Worm (Caenorhabditis elegans) whole organism, L4 larva: ENCODE data around the gene T23G7.2.
A peak's percentile ranks its signal among the peaks of the same experiment; 100 is the strongest.

ENCODE experiments used
- F49E8.2 ChIP-seq: sonication (generic microtip); optimal IDR thresholded peaks from 2 replicates; lab custom pipeline; 2016; ENCODE audit warnings: missing compliant biosample characterization, mild to moderate bottlenecking, missing genetic modification characterization, borderline replicate concordance
- Y105C5A.15 ChIP-seq: fragments of 200-800 bp; sonication (Bioruptor generic); IDR thresholded peaks from 2 replicates; pipeline ENCODE4 v1.3.6; 2022; ENCODE audit warnings: missing genetic modification characterization, missing compliant biosample characterization
- ama-1 ChIP-seq: fragments of 150-350 bp; optimal IDR thresholded peaks from 2 replicates; lab custom pipeline; 2014; ENCODE audit warnings: inconsistent platforms, mixed read lengths
- ces-1 ChIP-seq: fragments of 150-350 bp; sonication (generic microtip); optimal IDR thresholded peaks from 4 replicates; lab custom pipeline; 2014; ENCODE audit warnings: missing biosample characterization, missing genetic modification reagents, missing genetic modification characterization
- fkh-10 ChIP-seq: fragments of 150-350 bp; optimal IDR thresholded peaks from 2 replicates; lab custom pipeline; 2014; ENCODE audit warnings: missing biosample characterization, missing genetic modification reagents, missing genetic modification characterization
- jun-1 ChIP-seq: fragments of 150-350 bp; optimal IDR thresholded peaks from 2 replicates; lab custom pipeline; 2014; ENCODE audit warnings: missing biosample characterization, missing genetic modification reagents, missing genetic modification characterization
- lin-1 ChIP-seq: fragments of 200-800 bp; sonication (Bioruptor generic); IDR thresholded peaks from 2 replicates; pipeline ENCODE4 v1.3.6; 2022; ENCODE audit warnings: missing genetic modification reagents, missing genetic modification characterization, missing compliant biosample characterization
- lin-29 ChIP-seq: fragments of 200-800 bp; sonication (Bioruptor generic); IDR thresholded peaks from 2 replicates; pipeline ENCODE4 v1.3.6; 2022; ENCODE audit warnings: missing genetic modification reagents, missing genetic modification characterization, missing compliant biosample characterization
- lin-39 ChIP-seq: fragments of 150-350 bp; optimal IDR thresholded peaks from 2 replicates; lab custom pipeline; 2014; ENCODE audit warnings: missing biosample characterization, missing genetic modification reagents, missing genetic modification characterization
- mep-1 ChIP-seq: fragments of 150-350 bp; sonication (generic microtip); optimal IDR thresholded peaks from 3 replicates; lab custom pipeline; 2014; ENCODE audit warnings: missing biosample characterization, missing genetic modification characterization
- nhr-237 ChIP-seq: sonication (generic microtip); optimal IDR thresholded peaks from 2 replicates; lab custom pipeline; 2017; ENCODE audit warnings: missing biosample characterization, missing genetic modification characterization
- pqm-1 ChIP-seq: sonication (generic microtip); optimal IDR thresholded peaks from 2 replicates; lab custom pipeline; 2017; ENCODE audit warnings: missing biosample characterization, missing genetic modification characterization
- zag-1 ChIP-seq: fragments of 150-350 bp; optimal IDR thresholded peaks from 2 replicates; lab custom pipeline; 2014; ENCODE audit warnings: missing biosample characterization, missing genetic modification characterization

- no peak for TF ChIP-seq lin-29 (GFP tag; lab: Robert Waterston, UW)
- TF ChIP-seq nhr-237 = no peak
- no peak for TF ChIP-seq zag-1 (tag; lab: Kevin White, UChicago)
- TF ChIP-seq fkh-10 = no peak
- TF ChIP-seq jun-1 (tag; lab: Kevin White, UChicago) = no peak
- TF ChIP-seq lin-1 = no peak
- no peak for TF ChIP-seq F49E8.2 (tag; lab: Kevin White, UChicago)
- no peak for TF ChIP-seq ces-1 (GFP tag; lab: Kevin White, UChicago)
- TF ChIP-seq Y105C5A.15 (GFP tag; lab: Robert Waterston, UW) = no peak
- TF ChIP-seq mep-1 = peak; percentile 15
- no peak for TF ChIP-seq pqm-1 (tag; lab: Kevin White, UChicago)
- TF ChIP-seq ama-1 (lab: Kevin White, UChicago) = no peak
- no peak for TF ChIP-seq lin-39
Measured at ce11 chrII:9170851-9171250, 1.9 kb downstream of the T23G7.2 start.
